Worm (Caenorhabditis elegans) whole organism, L3 larva: ENCODE data around the gene H38K22.6.

Source experiments
- R02D3.7 ChIP-seq: fragments of 150-350 bp; optimal IDR thresholded peaks from 2 replicates; lab custom pipeline; 2014; ENCODE audit warnings: missing biosample characterization, missing genetic modification characterization
- fkh-10 ChIP-seq: sonication (generic microtip); optimal IDR thresholded peaks from 2 replicates; lab custom pipeline; 2017; ENCODE audit warnings: missing biosample characterization, missing genetic modification reagents, missing genetic modification characterization
- nhr-237 ChIP-seq: fragments of 150-350 bp; optimal IDR thresholded peaks from 2 replicates; lab custom pipeline; 2014; ENCODE audit warnings: missing biosample characterization, missing genetic modification characterization
- pha-4 ChIP-seq: fragments of 150-350 bp; optimal IDR thresholded peaks from 2 replicates; lab custom pipeline; 2014; ENCODE audit warnings: missing biosample characterization, missing genetic modification reagents, missing genetic modification characterization

DNA sequence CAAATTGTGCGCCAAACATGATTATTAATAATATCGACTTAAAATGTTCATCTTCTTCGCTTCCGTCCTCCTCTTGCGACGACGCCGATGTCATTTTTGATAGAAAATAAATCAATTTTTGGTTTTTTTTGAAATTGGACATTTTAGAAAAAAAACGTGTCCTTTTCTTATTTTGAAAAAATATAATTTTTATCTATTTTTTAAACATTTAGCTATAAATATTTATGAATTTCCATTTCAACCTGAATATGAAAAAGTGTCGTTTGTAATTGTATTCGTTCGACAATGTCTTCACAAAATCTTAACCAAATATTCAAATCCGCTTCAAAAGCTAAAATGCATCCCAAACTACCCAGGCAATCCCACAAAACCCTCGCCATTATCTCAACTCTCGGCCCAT lies 32.8 kb upstream of the H38K22.6 start, which contains the start of gene R10E4.3:
- no peak for TF ChIP-seq R02D3.7
- no peak for TF ChIP-seq pha-4 (tag; lab: Kevin White, UChicago)
- no peak for TF ChIP-seq fkh-10 (GFP tag; lab: Kevin White, UChicago)
- TF ChIP-seq nhr-237 (tag; lab: Kevin White, UChicago), result no peak
